Worm (Caenorhabditis elegans) whole organism, late embryonic: ENCODE data around the gene Y39A1A.21.

ENCODE experiments used
- K09A11.1 ChIP-seq: sonication (generic microtip); optimal IDR thresholded peaks from 2 replicates; lab custom pipeline; 2017; ENCODE audit warnings: antibody characterized with exemption, mild to moderate bottlenecking, missing genetic modification characterization, missing compliant biosample characterization; ENCODE audit not compliant: insufficient read depth
- nhr-11 ChIP-seq: fragments of 150-350 bp; optimal IDR thresholded peaks from 2 replicates; lab custom pipeline; 2014; ENCODE audit warnings: missing biosample characterization, missing genetic modification characterization
- pax-1 ChIP-seq: fragments of 150-350 bp; optimal IDR thresholded peaks from 2 replicates; lab custom pipeline; 2014; ENCODE audit warnings: missing biosample characterization, missing genetic modification characterization
- pqm-1 ChIP-seq: sonication (generic microtip); optimal IDR thresholded peaks from 2 replicates; lab custom pipeline; 2016; ENCODE audit warnings: missing genetic modification characterization, missing compliant biosample characterization
- tbx-7 ChIP-seq: sonication (generic microtip); optimal IDR thresholded peaks from 2 replicates; lab custom pipeline; 2016; ENCODE audit warnings: missing genotype, missing genetic modification characterization, missing compliant biosample characterization

DNA sequence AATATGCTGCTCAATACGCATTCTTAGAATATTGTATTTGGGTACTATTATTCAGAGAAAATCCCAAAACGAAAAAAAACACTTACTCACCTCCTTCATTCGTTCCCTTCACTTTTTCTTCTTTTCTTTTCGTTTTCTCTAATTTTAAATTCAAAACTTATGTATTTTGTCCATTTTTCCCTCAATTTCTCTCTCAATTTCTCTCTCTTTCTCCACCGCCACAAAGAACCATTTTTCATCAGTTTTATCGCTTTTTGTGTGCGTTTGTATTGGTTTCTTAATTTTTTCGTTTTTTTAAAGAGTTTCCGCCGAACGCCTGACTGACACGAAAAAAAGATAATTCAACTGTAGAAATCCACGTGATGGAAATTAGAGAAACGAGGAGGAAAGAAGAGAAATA is 52.1 kb downstream of the Y39A1A.21 start, which contains the start of gene cnt-2:
- TF ChIP-seq pqm-1 (no peak), nhr-11 (tag; lab: Kevin White, UChicago) (no peak), tbx-7 (no peak), pax-1 (tag; lab: Kevin White, UChicago) (no peak), K09A11.1 (tag; lab: Kevin White, UChicago) (no peak)
